Worm (Caenorhabditis elegans) whole organism, dauer: ENCODE measurements around the gene dars-1.

ENCODE experiments used
- unc-62 ChIP-seq: sonication (generic microtip); optimal IDR thresholded peaks from 2 replicates; lab custom pipeline; 2017; ENCODE audit warnings: missing biosample characterization, missing genetic modification reagents, missing genetic modification characterization

The dars-1 gene

DNA sequence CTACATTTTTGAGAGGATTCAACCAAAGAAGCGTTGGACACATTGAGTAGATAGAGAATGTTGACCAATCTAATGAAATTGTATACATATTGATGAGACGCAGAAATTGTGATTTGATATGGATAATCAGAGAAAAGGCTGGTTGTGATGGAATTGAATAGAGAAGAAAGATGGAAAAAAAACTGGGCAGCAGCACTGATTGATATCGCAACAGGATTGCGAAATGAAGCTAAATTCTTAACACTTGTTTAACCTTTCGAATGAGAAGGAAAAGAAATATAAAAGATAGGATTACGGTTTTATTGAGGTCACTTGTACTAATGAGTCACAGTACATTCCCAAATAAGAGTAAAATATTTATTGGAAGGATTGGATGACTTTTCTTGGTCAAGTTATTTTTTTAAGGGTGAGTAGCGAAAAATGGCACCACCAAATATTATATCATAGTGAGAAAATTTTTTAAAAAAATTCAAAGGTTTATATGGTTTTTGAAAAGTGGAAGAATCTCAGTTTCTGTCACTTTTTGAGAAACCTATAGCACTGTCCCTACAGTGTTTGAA lies 11.2 kb upstream of the dars-1 start:
- no peak for TF ChIP-seq unc-62

DNA sequence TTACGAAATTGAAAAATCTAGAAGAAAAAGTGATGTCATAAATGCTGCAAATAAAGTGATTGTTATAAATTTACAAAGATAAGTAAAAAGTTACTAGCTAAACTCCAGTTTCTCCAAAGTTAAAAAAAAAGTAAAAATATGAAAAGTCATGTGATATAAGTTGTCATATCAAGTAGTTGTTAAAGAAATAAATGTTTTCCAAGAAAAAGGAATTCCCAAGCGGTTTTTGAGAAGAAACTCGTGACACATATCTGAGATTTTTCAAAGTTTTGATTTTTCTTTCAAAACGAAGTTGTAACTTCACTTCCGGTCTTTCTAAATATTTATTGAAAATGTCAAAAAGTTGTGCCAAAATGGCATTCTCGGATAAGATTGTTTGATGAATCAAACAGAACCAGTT lies 10.1 kb upstream of the dars-1 start:
- no peak for TF ChIP-seq unc-62

DNA sequence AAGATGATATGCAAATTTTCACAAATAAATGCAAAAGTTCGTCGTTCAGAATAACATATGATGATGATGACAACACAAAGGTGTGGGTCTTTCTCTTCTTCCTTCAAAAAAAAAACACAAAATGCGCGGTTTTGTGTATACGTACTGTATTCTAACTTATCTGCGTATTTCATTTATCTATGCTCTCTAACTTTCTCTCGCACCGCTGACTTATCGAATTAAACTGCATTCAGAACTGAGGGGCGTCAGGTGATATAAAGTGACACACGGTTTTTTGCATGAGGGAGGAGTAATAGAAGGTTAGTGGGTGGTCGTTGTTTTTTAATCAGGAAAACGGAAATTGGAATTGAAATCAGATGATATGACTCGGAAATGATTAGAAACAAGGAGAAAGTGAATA lies 9.3 kb upstream of the dars-1 start, which contains the start of gene sod-4:
Gene sod-4, minus strand, starts transcription at position 109 of the 400 bp plus-strand sequence.
- TF ChIP-seq unc-62, result no peak

DNA sequence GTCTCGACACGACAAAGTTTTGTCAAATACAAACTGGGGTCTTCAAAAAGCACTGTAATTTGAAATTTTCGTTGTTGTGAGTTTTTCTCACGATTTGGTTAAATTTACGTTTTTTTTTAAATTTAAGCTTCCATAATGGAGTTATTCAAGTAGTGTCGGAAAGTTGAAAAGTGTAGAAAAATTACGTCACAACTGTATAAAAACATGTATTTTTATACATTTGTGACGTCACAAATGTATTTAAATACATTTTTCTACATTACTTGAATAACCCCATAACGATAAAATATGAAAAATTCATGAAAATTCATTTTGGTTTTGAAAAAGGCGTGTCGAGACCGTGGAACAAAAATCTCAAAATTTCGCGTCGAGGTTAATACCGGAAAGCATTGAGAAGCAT lies 6.4 kb upstream of the dars-1 start:
- no peak for TF ChIP-seq unc-62

DNA sequence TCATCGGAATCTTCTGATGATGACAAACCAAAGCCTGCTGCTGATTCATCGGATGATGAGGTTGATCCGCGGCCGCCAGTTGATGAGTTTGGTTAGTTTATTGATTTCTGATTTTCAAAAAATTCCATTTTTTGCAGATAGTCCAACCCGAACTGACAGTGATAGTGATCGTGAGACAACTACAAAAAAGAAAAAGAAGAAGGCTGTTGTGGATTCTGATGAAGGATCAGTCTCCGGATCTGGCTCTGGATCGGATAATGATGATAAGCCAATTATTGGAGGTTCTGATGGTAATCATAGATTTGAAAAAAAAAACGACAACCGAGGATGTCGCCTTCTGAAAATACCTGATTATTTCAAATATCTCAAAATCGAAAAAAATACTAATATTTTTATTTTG lies 5.1 kb upstream of the dars-1 start:
- no peak for TF ChIP-seq unc-62

DNA sequence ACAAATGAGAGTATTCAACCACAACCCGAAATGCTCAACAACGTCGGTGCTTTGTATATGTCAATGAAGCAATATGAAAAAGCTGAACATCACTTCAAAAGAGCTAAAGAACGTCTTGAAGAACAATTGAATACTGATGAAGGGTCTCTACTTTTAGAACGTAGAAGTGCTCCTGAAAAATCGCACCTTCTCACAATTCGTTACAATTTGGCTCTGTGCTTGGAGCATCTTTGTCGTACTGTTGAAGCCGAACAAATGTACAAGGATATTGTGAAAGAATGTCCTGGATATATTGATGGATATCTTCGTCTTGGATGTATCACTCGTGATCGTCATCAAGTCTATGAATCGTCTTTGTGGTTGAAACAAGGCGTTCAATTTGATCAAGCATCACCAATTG lies 3.2 kb upstream of the dars-1 start:
- TF ChIP-seq unc-62, result no peak

DNA sequence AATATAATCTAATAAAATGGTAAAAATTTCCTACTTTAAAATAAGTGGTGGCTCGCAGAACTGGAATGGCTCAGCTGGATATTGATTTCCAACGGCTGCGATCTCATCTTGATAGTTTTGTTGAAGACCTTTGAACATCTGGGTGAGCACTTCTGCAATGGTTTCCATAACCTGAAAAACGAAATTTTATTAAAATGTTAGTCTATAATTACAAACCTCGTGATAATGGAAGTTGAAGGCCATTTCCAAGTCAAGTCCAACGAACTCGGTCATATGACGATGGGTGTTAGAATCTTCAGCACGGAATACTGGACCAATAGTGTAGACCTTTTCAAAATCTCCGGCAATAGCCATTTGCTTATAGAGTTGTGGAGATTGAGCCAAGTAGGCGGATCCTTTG lies 1.2 kb downstream of the dars-1 start:
- no peak for TF ChIP-seq unc-62

DNA sequence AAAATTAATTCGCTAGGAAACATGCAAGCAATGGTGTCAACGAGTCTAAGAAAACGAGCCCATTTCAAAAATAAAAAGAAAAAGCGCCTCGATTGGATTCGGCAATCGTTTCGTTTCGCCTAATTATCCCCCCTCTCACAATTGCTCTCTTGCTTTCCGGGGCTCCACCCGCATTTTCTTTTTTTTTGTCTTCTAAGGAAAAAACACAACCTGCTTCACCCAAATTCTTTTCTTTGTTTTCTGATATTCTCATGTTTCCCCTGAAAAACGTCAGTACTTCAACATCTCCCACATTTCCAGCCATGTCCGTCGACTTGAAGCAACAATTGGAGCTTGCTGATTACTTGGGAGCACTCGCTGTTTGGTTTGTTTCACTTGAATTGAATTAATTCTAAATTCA lies 2.6 kb downstream of the dars-1 start, which contains the start of gene nlp-36:
Gene nlp-36, plus strand, starts transcription at position 301 of the 400 bp plus-strand sequence.
- no peak for TF ChIP-seq unc-62

DNA sequence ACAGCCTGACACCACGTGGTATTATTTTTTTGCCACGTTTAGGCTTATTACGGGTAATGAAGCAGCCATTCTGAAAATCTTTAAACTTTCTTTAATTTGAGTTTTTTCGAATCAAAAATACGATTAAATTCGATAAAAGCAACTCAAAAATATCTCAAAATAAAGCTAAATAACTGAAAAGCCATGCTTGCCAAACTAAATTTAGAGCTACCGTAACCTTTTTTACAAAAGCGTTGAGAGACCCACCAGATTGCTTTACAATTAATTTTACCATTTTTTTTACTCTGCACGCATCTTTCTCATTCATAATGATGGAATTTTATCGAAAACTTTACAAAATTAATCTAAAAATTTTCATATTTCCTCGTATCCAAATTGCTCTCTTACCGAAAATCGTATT lies 3.0 kb downstream of the dars-1 start:
- TF ChIP-seq unc-62, result no peak

DNA sequence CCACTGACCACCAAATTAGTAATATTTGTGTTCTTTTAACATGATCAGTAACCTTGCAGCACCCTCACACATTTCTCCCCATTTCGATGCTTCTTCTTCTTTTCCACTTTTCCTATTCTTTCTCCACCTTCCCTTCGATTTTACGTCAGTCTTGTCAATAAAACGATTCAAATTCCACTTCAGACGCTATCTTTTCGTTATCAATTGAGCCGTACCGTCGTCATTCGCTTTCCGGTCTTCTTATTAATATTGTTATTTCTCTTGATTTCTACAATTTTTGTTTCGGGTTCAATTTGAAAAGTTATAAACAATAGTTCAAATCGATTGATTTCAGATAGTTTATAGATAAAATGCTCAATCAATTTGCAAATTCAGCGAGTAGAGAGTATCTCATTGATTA lies 3.6 kb downstream of the dars-1 start:
- no peak for TF ChIP-seq unc-62

DNA sequence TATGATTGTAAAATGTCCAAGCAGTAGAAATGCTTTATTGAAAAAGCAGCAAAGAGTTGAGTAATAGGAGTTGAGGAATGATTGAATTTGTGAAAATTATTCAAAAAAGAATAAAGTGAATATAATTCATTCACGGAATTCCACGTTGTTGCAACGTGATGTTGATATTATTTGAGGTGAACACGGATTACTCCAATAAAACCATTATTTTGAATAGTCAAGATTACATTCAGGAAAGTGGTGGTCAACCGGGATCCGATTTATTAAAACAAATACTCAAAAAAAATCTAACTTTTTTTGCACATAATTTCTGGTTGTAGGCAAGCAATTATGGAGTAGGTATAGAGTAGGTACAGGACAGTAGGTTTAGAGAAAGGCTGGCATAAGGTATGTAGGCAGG lies 5.6 kb downstream of the dars-1 start, which contains the start of gene bre-3:
Gene bre-3, minus strand, starts transcription at position 101 of the 400 bp plus-strand sequence.
- TF ChIP-seq unc-62, result no peak

DNA sequence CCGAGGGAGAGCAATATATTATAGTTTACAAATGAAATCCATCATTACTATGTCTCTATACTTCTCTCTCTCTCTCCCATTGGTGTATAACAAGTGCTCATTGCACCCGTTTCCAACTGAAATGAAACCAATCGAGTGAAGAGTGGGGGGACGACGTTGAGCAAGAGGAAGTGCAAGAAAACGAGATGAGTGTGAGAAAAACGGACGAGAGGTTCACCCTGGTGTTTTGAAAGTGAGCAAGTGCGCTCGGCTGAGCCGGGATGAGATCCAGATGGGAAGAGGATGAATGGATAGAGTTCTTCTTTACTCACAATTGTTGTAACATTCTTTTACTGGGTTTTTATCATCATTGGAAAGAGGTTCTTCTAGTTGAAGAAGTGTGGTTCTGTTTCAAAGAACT lies 7.3 kb downstream of the dars-1 start:
- no peak for TF ChIP-seq unc-62

DNA sequence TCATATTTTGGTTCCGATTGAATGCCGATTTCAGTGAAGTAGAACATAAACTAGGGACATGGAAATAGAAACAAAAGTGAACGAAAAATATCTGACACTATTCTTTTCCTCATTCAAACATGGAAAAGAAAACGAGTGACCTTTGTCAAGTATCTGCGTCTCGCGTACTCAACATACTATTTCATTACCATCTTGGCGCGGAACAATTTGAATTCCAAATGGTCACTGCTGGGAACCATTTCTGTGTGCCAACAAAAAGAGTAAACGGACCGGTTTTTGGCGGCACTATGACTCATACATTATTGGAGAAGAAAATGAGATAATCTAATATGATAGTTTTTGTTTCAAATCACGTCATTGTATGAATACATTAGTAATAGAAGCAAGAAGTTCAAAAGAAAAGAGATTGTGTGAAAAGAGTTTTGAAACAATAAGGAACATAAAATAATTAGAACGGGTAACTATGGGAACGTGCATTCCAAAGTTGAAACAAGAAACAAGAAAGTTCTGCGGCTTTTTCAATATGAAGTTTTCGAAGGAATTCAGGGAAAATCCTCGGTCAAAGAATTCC lies 8.5 kb downstream of the dars-1 start:
- TF ChIP-seq unc-62, result no peak

DNA sequence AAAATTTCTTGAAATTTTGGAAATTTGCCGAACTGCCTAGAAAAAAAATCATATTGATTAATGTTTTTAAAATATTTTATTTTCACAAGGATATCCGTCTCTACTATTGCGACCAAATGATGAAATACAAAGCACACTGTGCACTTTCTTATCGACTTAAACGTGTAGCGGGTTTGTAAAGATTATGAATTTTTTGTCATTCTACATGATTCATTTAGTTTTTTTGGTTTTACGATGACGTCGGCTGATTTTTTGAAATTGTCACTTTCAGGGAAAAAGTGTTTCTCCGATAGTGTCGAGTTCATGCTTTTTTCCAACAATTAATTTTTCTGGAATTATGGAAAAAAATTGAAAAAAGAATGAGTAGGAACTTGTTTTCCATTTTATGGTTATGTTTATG lies 14.5 kb downstream of the dars-1 start:
- TF ChIP-seq unc-62, result no peak

DNA sequence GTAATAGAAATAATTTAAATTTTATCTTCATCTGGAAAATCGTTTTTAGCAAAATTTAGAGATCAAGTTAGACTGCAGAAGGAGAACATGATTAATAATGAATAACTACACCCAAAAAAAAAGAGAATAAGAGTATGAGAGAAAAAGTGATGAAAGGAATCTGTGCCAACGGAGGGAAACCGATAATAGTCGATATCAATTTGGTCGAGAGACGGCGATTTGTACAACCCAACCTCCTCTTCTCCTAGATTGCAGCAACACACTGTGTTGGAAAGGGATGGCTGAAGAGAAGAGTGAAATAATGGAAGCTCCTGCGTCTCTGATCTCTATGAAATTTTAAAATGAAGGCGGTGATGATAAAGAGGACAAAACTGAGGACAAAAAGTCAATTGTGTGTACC lies 16.5 kb downstream of the dars-1 start:
- no peak for TF ChIP-seq unc-62

DNA sequence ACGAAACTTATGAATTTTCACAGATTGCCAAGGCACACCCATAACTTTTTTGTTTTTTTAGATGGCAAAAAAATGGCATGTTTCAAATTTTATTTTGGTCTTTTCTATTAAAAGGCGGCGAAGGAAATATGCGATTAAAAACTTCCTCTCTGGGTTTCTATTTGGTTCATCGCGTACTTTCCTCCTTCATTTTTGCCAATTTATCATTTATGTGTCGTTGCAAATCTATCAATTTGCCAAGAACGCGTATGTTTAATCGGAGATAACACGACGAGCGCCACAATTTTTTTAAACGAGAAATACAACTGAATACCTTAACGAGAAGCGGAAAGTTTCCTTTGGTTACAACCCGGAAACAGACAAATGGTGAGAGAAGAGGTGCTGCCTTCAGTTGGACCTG lies 18.6 kb downstream of the dars-1 start:
- no peak for TF ChIP-seq unc-62

DNA sequence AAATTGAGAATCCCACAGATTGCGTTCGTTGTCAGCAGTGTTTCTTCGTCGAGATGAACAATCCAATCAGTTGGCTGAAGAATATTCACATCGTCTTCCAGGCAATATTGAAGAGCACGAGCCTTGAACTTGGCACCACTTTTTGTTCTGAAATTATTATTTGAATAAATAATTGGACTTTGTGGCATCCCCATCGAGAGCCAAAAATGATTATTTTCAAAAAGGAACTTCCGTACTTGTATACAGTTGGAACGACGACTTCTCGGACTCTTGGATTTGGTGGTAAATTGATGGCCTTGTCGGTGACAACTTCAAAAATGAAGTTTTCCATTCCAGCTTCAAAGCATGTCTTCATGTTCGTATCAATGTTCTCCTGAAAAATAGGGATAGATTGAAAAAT lies 19.0 kb downstream of the dars-1 start:
- no peak for TF ChIP-seq unc-62

DNA sequence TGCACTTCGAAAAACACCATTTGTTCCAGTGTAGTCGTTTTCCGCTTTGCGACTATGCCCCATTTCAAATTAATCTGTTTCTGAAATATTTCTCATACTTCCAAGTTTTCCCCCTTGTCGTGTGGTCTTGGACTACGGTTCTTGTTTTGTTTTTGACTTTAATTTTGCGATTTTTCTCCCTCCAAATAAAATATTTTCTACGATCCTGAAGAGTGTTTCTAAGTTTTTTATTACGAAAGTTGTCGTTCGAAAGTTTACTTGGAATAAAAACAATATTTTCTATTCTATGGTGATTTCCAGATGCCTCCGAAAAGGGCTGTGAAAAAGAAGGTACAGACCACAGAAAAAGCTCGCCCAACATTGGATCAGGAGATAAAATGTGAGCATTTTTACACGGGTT lies 23.2 kb downstream of the dars-1 start, which contains the start of gene tag-342:
Gene tag-342, plus strand, starts transcription at position 301 of the 400 bp plus-strand sequence.
- no peak for TF ChIP-seq unc-62

DNA sequence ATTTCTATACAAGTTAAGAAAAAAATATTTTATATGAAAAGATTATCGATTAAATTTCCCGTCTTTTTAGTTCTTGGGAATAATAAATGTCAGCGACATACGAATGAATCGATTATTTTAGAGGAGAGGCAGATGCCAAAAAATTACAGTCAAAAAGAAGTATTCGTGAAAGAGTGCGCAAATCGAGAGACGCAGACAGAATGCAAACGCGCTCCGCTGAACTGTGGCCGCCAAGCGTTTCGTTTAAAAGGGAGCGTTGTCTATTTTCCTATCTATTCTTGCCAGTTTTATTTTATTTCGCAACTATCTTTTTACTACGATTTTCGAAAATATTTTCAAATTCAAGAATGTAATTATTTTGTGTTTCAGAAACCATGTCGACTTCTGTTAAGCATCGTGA lies 23.9 kb downstream of the dars-1 start, which contains the start of gene baf-1:
Gene baf-1, plus strand, starts transcription at position 370 of the 400 bp plus-strand sequence.
- no peak for TF ChIP-seq unc-62
